Comparison of ENCODE assay signal across 3 worm cellular contexts in the genomic region with DNA sequence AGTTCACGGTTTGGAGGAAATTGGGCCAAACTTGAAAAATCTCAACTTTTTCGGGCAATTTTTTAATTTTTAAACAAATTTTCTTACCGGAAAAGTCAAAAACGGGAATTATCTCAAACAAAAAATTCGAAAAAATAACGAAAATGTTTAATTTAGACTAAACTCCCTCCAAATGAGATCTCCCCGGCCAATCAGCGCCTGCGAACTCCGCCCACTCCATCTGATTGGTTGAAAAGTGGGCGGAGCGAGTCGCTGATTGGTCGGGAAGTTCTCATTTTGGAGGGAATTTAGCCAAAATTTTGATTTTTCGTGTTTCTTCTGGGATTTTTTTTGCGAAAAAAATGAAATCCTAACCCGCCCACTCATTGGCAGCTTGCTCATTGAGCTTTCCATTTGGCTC.
A peak's percentile ranks its signal among the peaks of the same experiment; 100 is the strongest.
TF ChIP-seq lines count a peak whose summit lies in the region.

No protein-coding gene starts in this region.

TF ChIP-seq in whole organism, L1 larva, 84 proteins besides CTCF, POLR2A, EP300 and RAD21:
- TF ChIP-seq nhr-85 (tag; lab: Kevin White, UChicago) (peak; percentile 46), fkh-8 (tag; optimal IDR thresholded peaks at IDR 0.05; lab: Kevin White, UChicago) (no peak)
TF ChIP-seq in whole organism, L1 larva: peak in this region for 1.

TF ChIP-seq in whole organism, L3 larva, 47 proteins besides CTCF, POLR2A, EP300 and RAD21:
- no peak for TF ChIP-seq skn-1 (tag; optimal IDR thresholded peaks at IDR 0.05; lab: Kevin White, UChicago)
- TF ChIP-seq nfya-1 (tag; optimal IDR thresholded peaks at IDR 0.05; lab: Kevin White, UChicago; ENCODE audit: insufficient read depth) = peak; percentile 57

TF ChIP-seq in whole organism, late embryonic, 69 proteins besides CTCF, POLR2A, EP300 and RAD21:
- TF ChIP-seq ceh-2 (tag; optimal IDR thresholded peaks at IDR 0.05; lab: Kevin White, UChicago) = no peak
- peak; percentile 51 for TF ChIP-seq nfya-1 (tag; optimal IDR thresholded peaks at IDR 0.05; lab: Kevin White, UChicago)
- no peak for TF ChIP-seq rnt-1 (tag; optimal IDR thresholded peaks at IDR 0.05; lab: Kevin White, UChicago)
